Worm (Caenorhabditis elegans) whole organism, mixed stage, embryonic: ENCODE results near the gene lin-3.

Experiments
- elt-1 ChIP-seq: sonication (generic microtip); optimal IDR thresholded peaks from 2 replicates; lab custom pipeline; 2017; ENCODE audit warnings: missing genetic modification characterization, mild to moderate bottlenecking, missing compliant biosample characterization, antibody characterized with exemption, moderate library complexity, borderline replicate concordance; ENCODE audit not compliant: insufficient read depth
- elt-3 ChIP-seq: fragments of 150-350 bp; optimal IDR thresholded peaks from 2 replicates; lab custom pipeline; 2014; ENCODE audit warnings: missing biosample characterization, missing genetic modification characterization
- lin-13 ChIP-seq: fragments of 150-350 bp; optimal IDR thresholded peaks from 2 replicates; lab custom pipeline; 2014; ENCODE audit warnings: missing biosample characterization, missing genetic modification characterization
- snpc-4 ChIP-seq: fragments of 150-350 bp; optimal IDR thresholded peaks from 2 replicates; lab custom pipeline; 2014; ENCODE audit warnings: missing biosample characterization, missing genetic modification characterization
- sptf-1 ChIP-seq: sonication (generic microtip); optimal IDR thresholded peaks from 2 replicates; lab custom pipeline; 2017; ENCODE audit warnings: mild to moderate bottlenecking, missing genetic modification characterization, moderate library complexity, missing compliant biosample characterization
- unc-62 ChIP-seq: fragments of 150-350 bp; optimal IDR thresholded peaks from 2 replicates; lab custom pipeline; 2014; ENCODE audit warnings: missing biosample characterization, missing genetic modification reagents, missing genetic modification characterization

DNA sequence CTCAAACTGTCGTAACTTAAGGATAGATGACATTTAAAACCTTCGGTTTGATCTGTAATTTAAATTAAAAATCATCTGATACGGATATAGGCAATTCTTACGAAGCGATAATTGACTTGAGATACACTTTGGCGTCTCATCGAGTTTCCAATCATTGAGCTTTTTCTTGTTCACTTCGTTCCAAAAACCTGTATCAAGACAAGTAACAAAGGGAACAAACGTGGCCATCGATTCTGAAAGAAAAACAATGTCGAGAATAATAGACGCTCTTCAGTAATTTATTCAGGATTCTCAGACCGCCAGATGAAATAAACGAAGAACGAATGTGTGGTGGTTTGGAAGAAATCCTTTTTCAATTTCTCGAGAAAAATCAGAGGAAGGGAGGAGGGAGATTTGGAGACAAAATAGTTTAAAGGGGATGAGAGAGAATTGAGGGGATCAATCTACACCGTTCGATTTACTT lies 26.7 kb downstream of the lin-3 start, which contains the start of gene atg-7:
- TF ChIP-seq elt-1 (tag; lab: Kevin White, UChicago) (no peak), sptf-1 (tag; lab: Kevin White, UChicago) (no peak), unc-62 (GFP tag; lab: Kevin White, UChicago) (no peak), snpc-4 (tag; lab: Kevin White, UChicago) (no peak), lin-13 (tag; lab: Kevin White, UChicago) (no peak), elt-3 (tag; lab: Kevin White, UChicago) (no peak)
